Fruit fly (Drosophila melanogaster) whole organism, embryonic: ENCODE measurements around the gene CG13931.

Source experiments
- CG10462 ChIP-seq: fragments of 200-800 bp; sonication (Bioruptor generic); optimal IDR thresholded peaks from 2 replicates; lab custom pipeline; 2016; ENCODE audit warnings: missing biosample characterization, missing genetic modification characterization
- CG11456 ChIP-seq: fragments of 200-800 bp; sonication (Bioruptor generic); IDR thresholded peaks from 3 replicates; pipeline ENCODE4 v1.3.6; 2022; ENCODE audit warnings: missing biosample characterization, missing genetic modification characterization
- CG12155 ChIP-seq: fragments of 200-800 bp; sonication (Bioruptor generic); optimal IDR thresholded peaks from 3 replicates; lab custom pipeline; 2016; ENCODE audit warnings: missing biosample characterization, missing genetic modification characterization
- CG12236 ChIP-seq: fragments of 200-800 bp; sonication (Bioruptor generic); optimal IDR thresholded peaks from 2 replicates; lab custom pipeline; 2016; ENCODE audit warnings: missing biosample characterization, missing genetic modification characterization
- CG12391 ChIP-seq: fragments of 200-800 bp; sonication (Bioruptor generic); optimal IDR thresholded peaks from 3 replicates; lab custom pipeline; 2018; ENCODE audit warnings: missing biosample characterization, mild to moderate bottlenecking, missing genetic modification characterization, moderate library complexity
- CG12659 ChIP-seq: fragments of 200-800 bp; sonication (Bioruptor generic); optimal IDR thresholded peaks from 3 replicates; lab custom pipeline; 2017; ENCODE audit warnings: mild to moderate bottlenecking, missing biosample characterization, missing genetic modification reagents, missing genetic modification characterization
- CG12744 ChIP-seq: fragments of 200-800 bp; sonication (Bioruptor generic); optimal IDR thresholded peaks from 2 replicates; lab custom pipeline; 2016; ENCODE audit warnings: missing biosample characterization, missing genetic modification characterization
- CG13424 ChIP-seq: fragments of 200-800 bp; sonication (Bioruptor generic); optimal IDR thresholded peaks from 2 replicates; lab custom pipeline; 2019; ENCODE audit warnings: missing biosample characterization, mild to moderate bottlenecking, missing genetic modification characterization, moderate library complexity
- CG14965 ChIP-seq: fragments of 200-800 bp; sonication (Bioruptor generic); optimal IDR thresholded peaks from 2 replicates; lab custom pipeline; 2016; ENCODE audit warnings: missing biosample characterization, missing genetic modification characterization, borderline replicate concordance
- CG1602 ChIP-seq: fragments of 200-800 bp; sonication (Bioruptor generic); optimal IDR thresholded peaks from 3 replicates; lab custom pipeline; 2016; ENCODE audit warnings: missing biosample characterization, missing genetic modification characterization
- CG17802 ChIP-seq: fragments of 200-800 bp; sonication (Bioruptor generic); optimal IDR thresholded peaks from 2 replicates; lab custom pipeline; 2018; ENCODE audit warnings: missing biosample characterization, mild to moderate bottlenecking, missing genetic modification characterization, moderate library complexity
- CG2202 ChIP-seq: fragments of 200-800 bp; sonication (Bioruptor generic); optimal IDR thresholded peaks from 2 replicates; lab custom pipeline; 2018; ENCODE audit warnings: missing biosample characterization, mild to moderate bottlenecking, missing genetic modification characterization
- CG2875 ChIP-seq: fragments of 200-800 bp; sonication (Bioruptor generic); optimal IDR thresholded peaks from 2 replicates; lab custom pipeline; 2017; ENCODE audit warnings: missing biosample characterization, mild to moderate bottlenecking, missing genetic modification characterization, missing genetic modification reagents
- CG31441 ChIP-seq: fragments of 200-800 bp; sonication (Bioruptor generic); IDR thresholded peaks from 2 replicates; pipeline ENCODE4 v1.3.6; 2022; ENCODE audit warnings: missing biosample characterization, missing genetic modification characterization
- CG32532 ChIP-seq: fragments of 200-800 bp; sonication (Bioruptor generic); IDR thresholded peaks from 2 replicates; pipeline ENCODE4 v1.3.6; 2022; ENCODE audit warnings: missing biosample characterization, missing genetic modification characterization
- CG3838 ChIP-seq: fragments of 200-800 bp; sonication (Bioruptor generic); optimal IDR thresholded peaks from 3 replicates; lab custom pipeline; 2016; ENCODE audit warnings: missing biosample characterization, missing genetic modification characterization
- CG42726 ChIP-seq: fragments of 200-800 bp; sonication (Bioruptor generic); IDR thresholded peaks from 2 replicates; pipeline ENCODE4 v1.3.6; 2022; ENCODE audit warnings: missing biosample characterization, missing genetic modification characterization; ENCODE audit not compliant: partially characterized antibody
- CG4854 ChIP-seq: fragments of 200-800 bp; sonication (Bioruptor generic); optimal IDR thresholded peaks from 2 replicates; lab custom pipeline; 2016; ENCODE audit warnings: missing biosample characterization, missing genetic modification characterization, inconsistent platforms
- CG7271 ChIP-seq: fragments of 200-800 bp; sonication (Bioruptor generic); optimal IDR thresholded peaks from 2 replicates; lab custom pipeline; 2018; ENCODE audit warnings: missing biosample characterization, mild to moderate bottlenecking, missing genetic modification characterization, moderate library complexity
- CG7928 ChIP-seq: fragments of 200-800 bp; sonication (Bioruptor generic); optimal IDR thresholded peaks from 2 replicates; lab custom pipeline; 2017; ENCODE audit warnings: missing biosample characterization, mild to moderate bottlenecking, missing genetic modification characterization
- CG8388 ChIP-seq: fragments of 200-800 bp; sonication (Bioruptor generic); optimal IDR thresholded peaks from 2 replicates; lab custom pipeline; 2019; ENCODE audit warnings: missing biosample characterization, mild to moderate bottlenecking, missing genetic modification characterization, moderate library complexity
- CG9215 ChIP-seq: fragments of 200-800 bp; sonication (Bioruptor generic); IDR thresholded peaks from 2 replicates; pipeline ENCODE4 v1.3.6; 2022; ENCODE audit warnings: missing biosample characterization, missing genetic modification characterization
- CG9437 ChIP-seq: fragments of 200-800 bp; sonication (Bioruptor generic); optimal IDR thresholded peaks from 2 replicates; lab custom pipeline; 2018; ENCODE audit warnings: missing biosample characterization, mild to moderate bottlenecking, missing genetic modification characterization
- CkIIα-i1 ChIP-seq: fragments of 200-800 bp; sonication (Bioruptor generic); IDR thresholded peaks from 2 replicates; pipeline ENCODE4 v1.3.6; 2022; ENCODE audit warnings: missing biosample characterization, missing genetic modification characterization
- Dfd ChIP-seq, 2 experiments: fragments of >200 bp; optimal IDR thresholded peaks; 2 replicates each; lab custom pipeline; 2017; ENCODE audit warnings: missing biosample characterization in 2 of 2, missing genetic modification characterization in 2 of 2
- E2f1 ChIP-seq: fragments of 200-800 bp; sonication (Bioruptor generic); IDR thresholded peaks from 2 replicates; pipeline ENCODE4 v1.3.6; 2022; ENCODE audit warnings: missing biosample characterization, missing genetic modification characterization
- Fer2 ChIP-seq: fragments of 200-800 bp; sonication (Bioruptor generic); optimal IDR thresholded peaks from 2 replicates; lab custom pipeline; 2018; ENCODE audit warnings: missing biosample characterization, mild to moderate bottlenecking, missing genetic modification characterization, moderate library complexity
- HLH4C ChIP-seq: fragments of 200-800 bp; sonication (Bioruptor generic); IDR thresholded peaks from 3 replicates; pipeline ENCODE4 v1.3.6; 2022; ENCODE audit warnings: missing biosample characterization, missing genetic modification characterization; ENCODE audit not compliant: partially characterized antibody
- HLHmδ ChIP-seq: fragments of 200-800 bp; sonication (Bioruptor generic); optimal IDR thresholded peaks from 2 replicates; lab custom pipeline; 2018; ENCODE audit warnings: missing biosample characterization, mild to moderate bottlenecking, missing genetic modification characterization, moderate library complexity
- Hr51 ChIP-seq, 2 experiments: fragments of 200-800 bp; sonication (Bioruptor generic); optimal IDR thresholded peaks; 2 replicates in 1 of 2; 3 replicates in 1 of 2; lab custom pipeline; 2016 to 2018; ENCODE audit warnings: missing biosample characterization in 2 of 2, missing genetic modification characterization in 2 of 2, mild to moderate bottlenecking in 1 of 2, moderate library complexity in 1 of 2
- MTF-1 ChIP-seq: fragments of 200-800 bp; sonication (Bioruptor generic); optimal IDR thresholded peaks from 2 replicates; lab custom pipeline; 2018; ENCODE audit warnings: missing biosample characterization, mild to moderate bottlenecking, missing genetic modification characterization, borderline replicate concordance
- Nf-YB ChIP-seq: fragments of 200-800 bp; sonication (Bioruptor generic); optimal IDR thresholded peaks from 3 replicates; lab custom pipeline; 2019; ENCODE audit warnings: missing biosample characterization, mild to moderate bottlenecking, missing genetic modification characterization, moderate library complexity
- Poxn ChIP-seq: fragments of 200-800 bp; sonication (Bioruptor generic); IDR thresholded peaks from 2 replicates; pipeline ENCODE4 v1.3.6; 2022; ENCODE audit warnings: missing biosample characterization, missing genetic modification characterization
- Sox100B ChIP-seq: fragments of 200-800 bp; sonication (Bioruptor generic); optimal IDR thresholded peaks from 3 replicates; lab custom pipeline; 2018; ENCODE audit warnings: missing biosample characterization, mild to moderate bottlenecking, missing genetic modification characterization
- Ssrp ChIP-seq: fragments of 200-800 bp; sonication (Bioruptor generic); optimal IDR thresholded peaks from 2 replicates; lab custom pipeline; 2018; ENCODE audit warnings: missing biosample characterization, mild to moderate bottlenecking, missing genetic modification characterization, moderate library complexity
- Tbp ChIP-seq: fragments of >200 bp; optimal IDR thresholded peaks from 2 replicates; lab custom pipeline; 2018; ENCODE audit warnings: missing biosample characterization, missing genetic modification characterization
- aop ChIP-seq: fragments of 200-800 bp; sonication (Bioruptor generic); IDR thresholded peaks from 2 replicates; pipeline ENCODE4 v1.3.6; 2022; ENCODE audit warnings: missing biosample characterization, missing genetic modification characterization
- cwo ChIP-seq: fragments of 200-800 bp; sonication (Bioruptor generic); optimal IDR thresholded peaks from 3 replicates; lab custom pipeline; 2017; ENCODE audit warnings: missing biosample characterization, missing genetic modification characterization, mild to moderate bottlenecking, moderate library complexity, missing genetic modification reagents
- fd102C ChIP-seq: fragments of 200-800 bp; sonication (Bioruptor generic); optimal IDR thresholded peaks from 2 replicates; lab custom pipeline; 2018; ENCODE audit warnings: missing biosample characterization, mild to moderate bottlenecking, missing genetic modification characterization, moderate library complexity
- fu2 ChIP-seq: fragments of 200-800 bp; sonication (Bioruptor generic); optimal IDR thresholded peaks from 2 replicates; lab custom pipeline; 2016; ENCODE audit warnings: missing biosample characterization, missing genetic modification characterization
- jumu ChIP-seq: fragments of 200-800 bp; sonication (Bioruptor generic); optimal IDR thresholded peaks from 3 replicates; lab custom pipeline; 2016; ENCODE audit warnings: missing biosample characterization, missing genetic modification characterization
- odd ChIP-seq: fragments of 200-800 bp; sonication (Bioruptor generic); optimal IDR thresholded peaks from 2 replicates; lab custom pipeline; 2017; ENCODE audit warnings: missing biosample characterization, mild to moderate bottlenecking, missing genetic modification characterization
- org-1 ChIP-seq: fragments of 200-800 bp; sonication (Bioruptor generic); optimal IDR thresholded peaks from 2 replicates; lab custom pipeline; 2017; ENCODE audit warnings: missing biosample characterization, missing genetic modification characterization
- otp ChIP-seq: fragments of 200-800 bp; sonication (Bioruptor generic); IDR thresholded peaks from 3 replicates; pipeline ENCODE4, ENCODE4 v1.3.6; 2022; ENCODE audit warnings: missing biosample characterization, missing genetic modification characterization
- pb ChIP-seq: fragments of 200-800 bp; sonication (Bioruptor generic); optimal IDR thresholded peaks from 3 replicates; lab custom pipeline; 2016; ENCODE audit warnings: missing biosample characterization, missing genetic modification characterization
- salm ChIP-seq: fragments of 200-800 bp; sonication (Bioruptor generic); optimal IDR thresholded peaks from 2 replicates; lab custom pipeline; 2018; ENCODE audit warnings: missing biosample characterization, mild to moderate bottlenecking, missing genetic modification characterization
- schlank ChIP-seq: fragments of 200-800 bp; sonication (Bioruptor generic); optimal IDR thresholded peaks from 2 replicates; lab custom pipeline; 2018; ENCODE audit warnings: missing biosample characterization, mild to moderate bottlenecking, missing genetic modification characterization
- unc-4 ChIP-seq: fragments of 200-800 bp; sonication (Bioruptor generic); IDR thresholded peaks from 2 replicates; pipeline ENCODE4 v1.3.6; 2022; ENCODE audit warnings: missing biosample characterization, missing genetic modification characterization; ENCODE audit not compliant: partially characterized antibody
- vfl ChIP-seq: fragments of 200-800 bp; sonication (Bioruptor generic); optimal IDR thresholded peaks from 2 replicates; lab custom pipeline; 2016; ENCODE audit warnings: missing biosample characterization, missing genetic modification characterization
- zf30C ChIP-seq: fragments of 200-800 bp; sonication (Bioruptor generic); optimal IDR thresholded peaks from 3 replicates; lab custom pipeline; 2018; ENCODE audit warnings: missing biosample characterization, mild to moderate bottlenecking, missing genetic modification characterization

Gene CG13931

DNA sequence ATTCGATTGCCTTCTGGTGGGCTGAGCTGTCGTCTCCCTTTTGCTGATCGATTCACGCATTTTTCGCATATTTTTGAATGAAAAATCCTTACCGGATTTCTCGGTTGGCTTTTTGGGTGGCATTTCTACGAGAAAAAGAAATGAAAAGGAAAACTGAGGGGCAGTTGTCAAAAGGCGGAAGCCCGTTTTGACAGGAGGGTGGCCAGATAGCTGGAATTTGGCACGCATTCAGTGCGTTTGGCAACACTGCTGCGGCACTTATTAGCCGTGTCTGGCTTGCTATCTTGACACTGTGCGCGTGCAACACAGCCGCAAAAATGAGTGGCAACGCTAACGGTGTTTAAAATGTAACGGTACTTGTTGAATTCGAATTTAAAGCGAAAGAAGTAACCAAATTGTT is 33.7 kb downstream of the CG13931 start, which contains the start of gene RpL23A (continued):
- TF ChIP-seq CG12391 (peak; percentile 95), fu2 (peak; percentile 96), Nf-YB (peak; percentile 79), odd (GFP tag; lab: Kevin White, UChicago) (peak; percentile 89), schlank (tag; lab: Kevin White, UChicago) (peak; percentile 95), Sox100B (GFP tag; lab: Kevin White, UChicago) (no peak), org-1 (GFP tag; lab: Kevin White, UChicago) (peak; percentile 93), Ssrp (peak; percentile 74), zf30C (GFP tag; lab: Kevin White, UChicago) (peak; percentile 59), CG12744 (GFP tag; lab: Kevin White, UChicago) (peak; percentile 95), HLHmδ (GFP tag; lab: Kevin White, UChicago) (peak; percentile 98), CG7271 (tag; lab: Kevin White, UChicago) (peak; percentile 95), CG12155 (peak; percentile 91), CG2202 (tag; lab: Kevin White, UChicago) (peak; percentile 86), CG13424 (tag; lab: Kevin White, UChicago) (peak; percentile 84), CG42726 (GFP tag; lab: Robert Waterston, UW) (peak; percentile 83), Dfd (GFP tag; optimal IDR thresholded peaks at IDR 0.05; lab: Kevin White, UChicago) (no peak), vfl (GFP tag; lab: Kevin White, UChicago) (peak; percentile 94), CG2875 (GFP tag; lab: Kevin White, UChicago) (peak; percentile 91), CG4854 (GFP tag; lab: Kevin White, UChicago) (peak; percentile 96), Poxn (GFP tag; lab: Robert Waterston, UW) (peak; percentile 63), otp (GFP tag; lab: Robert Waterston, UW) (peak; percentile 96), Fer2 (peak; percentile 92), CG11456 (peak; percentile 98), CG3838 (GFP tag; lab: Kevin White, UChicago) (peak; percentile 84), unc-4 (GFP tag; lab: Robert Waterston, UW) (peak; percentile 48), salm (tag; lab: Kevin White, UChicago) (peak; percentile 86), aop (GFP tag; lab: Robert Waterston, UW) (peak; percentile 54; the same call in 1 of the 2 replicates), E2f1 (GFP tag; lab: Robert Waterston, UW) (peak; percentile 89), CkIIα-i1 (GFP tag; lab: Robert Waterston, UW) (peak; percentile 52; the same call in 1 of the 2 replicates), CG10462 (GFP tag; lab: Kevin White, UChicago) (peak; percentile 88), Tbp (GFP tag; lab: Kevin White, UChicago) (no peak), CG7928 (GFP tag; lab: Kevin White, UChicago) (peak; percentile 74), CG9437 (GFP tag; lab: Kevin White, UChicago) (peak; percentile 80), CG1602 (GFP tag; lab: Kevin White, UChicago) (peak; percentile 88), CG8388 (GFP tag; lab: Kevin White, UChicago) (peak; percentile 82), MTF-1 (GFP tag; lab: Kevin White, UChicago) (peak; percentile 97), CG12659 (peak; percentile 98), CG9215 (GFP tag; lab: Robert Waterston, UW) (peak; percentile 87), CG31441 (GFP tag; lab: Robert Waterston, UW) (peak; percentile 87), jumu (GFP tag; lab: Kevin White, UChicago) (peak; percentile 96), cwo (GFP tag; lab: Kevin White, UChicago) (peak; percentile 82), CG12236 (GFP tag; lab: Kevin White, UChicago) (peak; percentile 89), HLH4C (GFP tag; lab: Robert Waterston, UW) (no peak), CG17802 (tag; lab: Kevin White, UChicago) (peak; percentile 84), CG32532 (peak; percentile 97), fd102C (GFP tag; lab: Kevin White, UChicago) (peak; percentile 93), Hr51 (GFP tag; optimal IDR thresholded peaks at IDR 0.05; lab: Kevin White, UChicago) (peak; percentile 79 to 97), CG14965 (GFP tag; lab: Kevin White, UChicago) (peak; percentile 88), pb (GFP tag; lab: Kevin White, UChicago) (peak; percentile 97)
